Worm (Caenorhabditis elegans) whole organism, L4 larva: Measurements from ENCODE around the gene R07E3.7.

Experiments used
- T20F7.1 ChIP-seq: fragments of 200-800 bp; sonication (Bioruptor generic); optimal IDR thresholded peaks from 2 replicates; lab custom pipeline; 2018; ENCODE audit warnings: mild to moderate bottlenecking, missing genetic modification characterization, missing compliant biosample characterization
- ama-1 ChIP-seq: fragments of 150-350 bp; optimal IDR thresholded peaks from 2 replicates; lab custom pipeline; 2014; ENCODE audit warnings: inconsistent platforms, mixed read lengths
- ceh-20 ChIP-seq: fragments of 200-800 bp; sonication (Bioruptor generic); IDR thresholded peaks from 2 replicates; pipeline ENCODE4 v1.3.6; 2022; ENCODE audit warnings: missing genetic modification reagents, missing genetic modification characterization, missing compliant biosample characterization
- ceh-44 ChIP-seq: fragments of 200-800 bp; sonication (Bioruptor generic); IDR thresholded peaks from 2 replicates; pipeline ENCODE4 v1.3.6; 2022; ENCODE audit warnings: missing genetic modification reagents, missing genetic modification characterization, missing compliant biosample characterization
- ceh-82 ChIP-seq: sonication (generic microtip); optimal IDR thresholded peaks from 2 replicates; lab custom pipeline; 2017; ENCODE audit warnings: missing biosample characterization, missing genetic modification characterization
- ces-1 ChIP-seq: fragments of 150-350 bp; sonication (generic microtip); optimal IDR thresholded peaks from 4 replicates; lab custom pipeline; 2014; ENCODE audit warnings: missing biosample characterization, missing genetic modification reagents, missing genetic modification characterization
- egl-43 ChIP-seq: fragments of 200-800 bp; sonication (Bioruptor generic); IDR thresholded peaks from 2 replicates; pipeline ENCODE4 v1.3.6; 2022; ENCODE audit warnings: missing genetic modification reagents, missing genetic modification characterization, missing compliant biosample characterization
- lin-39 ChIP-seq: fragments of 150-350 bp; optimal IDR thresholded peaks from 2 replicates; lab custom pipeline; 2014; ENCODE audit warnings: missing biosample characterization, missing genetic modification reagents, missing genetic modification characterization
- mdt-29 ChIP-seq: fragments of 200-800 bp; sonication (Bioruptor generic); IDR thresholded peaks from 2 replicates; pipeline ENCODE4 v1.3.6; 2022; ENCODE audit warnings: missing genetic modification reagents, missing genetic modification characterization, missing compliant biosample characterization
- nhr-237 ChIP-seq: sonication (generic microtip); optimal IDR thresholded peaks from 2 replicates; lab custom pipeline; 2017; ENCODE audit warnings: missing biosample characterization, missing genetic modification characterization
- pqm-1 ChIP-seq: sonication (generic microtip); optimal IDR thresholded peaks from 2 replicates; lab custom pipeline; 2017; ENCODE audit warnings: missing biosample characterization, missing genetic modification characterization
- snpc-4 ChIP-seq: fragments of 150-350 bp; optimal IDR thresholded peaks from 2 replicates; lab custom pipeline; 2014; ENCODE audit warnings: missing biosample characterization, missing genetic modification characterization
- ztf-11 ChIP-seq: fragments of 150-350 bp; optimal IDR thresholded peaks from 2 replicates; lab custom pipeline; 2014; ENCODE audit warnings: missing biosample characterization, missing genetic modification characterization

DNA sequence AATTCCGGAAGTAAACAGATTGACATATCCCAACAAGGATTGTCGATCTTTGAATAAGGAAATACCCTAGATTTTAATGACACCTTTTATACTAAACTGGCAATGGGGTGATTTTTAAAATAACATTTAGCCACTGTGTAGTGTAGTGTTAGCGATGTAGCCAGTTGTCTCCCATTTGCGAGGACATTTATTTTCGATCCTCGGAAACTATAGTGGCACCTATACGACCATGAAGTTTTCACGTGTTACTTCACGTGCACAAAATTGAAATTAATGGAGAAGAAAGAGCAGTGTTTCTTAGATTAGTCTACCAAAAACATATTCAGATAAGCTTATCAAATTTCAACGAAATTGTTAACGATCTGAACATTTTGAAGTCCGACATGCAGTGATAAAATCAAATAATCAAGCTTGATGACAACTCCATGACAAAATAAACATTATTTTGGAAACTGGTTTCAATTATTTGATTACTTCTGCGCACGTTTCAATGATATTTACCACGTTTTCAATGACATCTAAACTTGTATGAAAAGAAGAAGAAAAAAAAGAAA, 22.2 kb downstream of the R07E3.7 start, which contains the start of gene R07E3.4:
- TF ChIP-seq mdt-29, result no peak
- no peak for TF ChIP-seq ces-1 (GFP tag; lab: Kevin White, UChicago)
- no peak for TF ChIP-seq nhr-237
- no peak for TF ChIP-seq ama-1 (lab: Kevin White, UChicago)
- TF ChIP-seq pqm-1 (tag; lab: Kevin White, UChicago), result no peak
- TF ChIP-seq ceh-82 (tag; lab: Kevin White, UChicago), result no peak
- TF ChIP-seq snpc-4 (tag; lab: Kevin White, UChicago), result no peak
- TF ChIP-seq egl-43 (GFP tag; lab: Robert Waterston, UW), result no peak
- no peak for TF ChIP-seq ceh-44 (GFP tag; lab: Robert Waterston, UW)
- TF ChIP-seq ceh-20 (GFP tag; lab: Robert Waterston, UW), result no peak
- no peak for TF ChIP-seq lin-39 (tag; lab: Kevin White, UChicago)
- no peak for TF ChIP-seq ztf-11
- no peak for TF ChIP-seq T20F7.1 (GFP tag; lab: Kevin White, UChicago)
